Worm (Caenorhabditis elegans) whole organism, L1 larva: ENCODE results near the gene F21C10.4.

Experiments used
- ama-1 ChIP-seq: fragments of 150-350 bp; optimal IDR thresholded peaks from 2 replicates; lab custom pipeline; 2014
- unc-130 ChIP-seq: fragments of 150-350 bp; optimal IDR thresholded peaks from 2 replicates; lab custom pipeline; 2017; ENCODE audit warnings: missing biosample characterization, missing genetic modification characterization, inconsistent platforms

- TF ChIP-seq ama-1 (lab: Kevin White, UChicago) = no peak
- TF ChIP-seq unc-130 = no peak
Observed at ce11 chrV:9084252-9084651, 42.2 kb upstream of the F21C10.4 start.
